Worm (Caenorhabditis elegans) whole organism, young adult: ENCODE measurements around the gene arrd-19.

Experiments
- F33H1.4 ChIP-seq: fragments of 200-800 bp; sonication (Bioruptor generic); IDR thresholded peaks from 2 replicates; pipeline ENCODE4 v1.3.6; 2022; ENCODE audit warnings: missing genetic modification reagents, missing genetic modification characterization, missing compliant biosample characterization
- nfya-1 ChIP-seq: sonication (generic microtip); optimal IDR thresholded peaks from 2 replicates; lab custom pipeline; 2017; ENCODE audit warnings: antibody characterized with exemption, missing compliant biosample characterization, missing genetic modification characterization, borderline replicate concordance; ENCODE audit not compliant: insufficient read depth
- nhr-27 ChIP-seq: fragments of 200-800 bp; sonication (Bioruptor generic); optimal IDR thresholded peaks from 2 replicates; lab custom pipeline; 2018; ENCODE audit warnings: mild to moderate bottlenecking, missing genetic modification characterization, moderate library complexity, missing compliant biosample characterization

DNA sequence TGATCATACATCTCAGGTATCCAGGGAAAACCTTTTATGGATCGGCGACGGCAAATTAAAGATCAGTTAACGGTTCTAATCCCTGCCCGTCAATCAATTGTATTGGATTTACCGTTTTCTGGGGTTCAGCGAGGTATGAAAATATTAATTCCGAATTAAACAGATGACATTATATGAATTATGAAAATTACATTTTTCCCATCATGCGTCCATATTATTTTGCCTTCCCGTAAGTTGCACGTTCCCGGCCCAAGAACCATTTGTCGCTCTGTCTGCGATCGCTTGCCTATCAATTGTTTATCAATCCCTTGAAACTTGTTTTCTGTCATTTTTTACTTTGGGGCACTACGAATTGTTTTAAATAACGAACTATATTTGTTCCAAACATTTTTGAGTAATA lies 46.3 kb upstream of the arrd-19 start:
- TF ChIP-seq nfya-1 (no peak), F33H1.4 (no peak), nhr-27 (no peak)
